Fruit fly (Drosophila melanogaster) whole organism, prepupa: ENCODE measurements around the gene CG14518.

ENCODE experiments used
- CG10631 ChIP-seq: fragments of 200-800 bp; sonication (Bioruptor generic); optimal IDR thresholded peaks from 2 replicates; lab custom pipeline; 2016; ENCODE audit warnings: missing biosample characterization, missing genetic modification characterization
- CG4318 ChIP-seq: fragments of 200-800 bp; sonication (Bioruptor generic); optimal IDR thresholded peaks from 3 replicates; lab custom pipeline; 2017; ENCODE audit warnings: missing biosample characterization, mild to moderate bottlenecking, missing genetic modification characterization
- Lpt ChIP-seq: fragments of 200-800 bp; sonication (Bioruptor generic); optimal IDR thresholded peaks from 3 replicates; lab custom pipeline; 2016; ENCODE audit warnings: missing biosample characterization, missing genetic modification characterization
- lz ChIP-seq: fragments of 200-800 bp; sonication (Bioruptor generic); optimal IDR thresholded peaks from 3 replicates; lab custom pipeline; 2016; ENCODE audit warnings: missing biosample characterization, missing genetic modification characterization

dm6 chr3R:29062717-29063206, 38.0 kb downstream of the CG14518 start, which contains the start of the genes Cul5 and Bicra:
- no peak for TF ChIP-seq lz (GFP tag; lab: Kevin White, UChicago)
- no peak for TF ChIP-seq Lpt (GFP tag; lab: Kevin White, UChicago)
- no peak for TF ChIP-seq CG4318
- no peak for TF ChIP-seq CG10631 (GFP tag; lab: Kevin White, UChicago)
